Worm (Caenorhabditis elegans) whole organism, L4 larva: Measurements from ENCODE around the gene gtap-2.

ENCODE experiments used
- F37D6.2 ChIP-seq: sonication (generic microtip); optimal IDR thresholded peaks from 2 replicates; lab custom pipeline; 2016; ENCODE audit warnings: mild to moderate bottlenecking, missing genetic modification characterization, missing compliant biosample characterization
- F49E8.2 ChIP-seq: sonication (generic microtip); optimal IDR thresholded peaks from 2 replicates; lab custom pipeline; 2016; ENCODE audit warnings: missing compliant biosample characterization, mild to moderate bottlenecking, missing genetic modification characterization, borderline replicate concordance
- T26A8.4 ChIP-seq: fragments of 200-800 bp; sonication (Bioruptor generic); IDR thresholded peaks from 2 replicates; pipeline ENCODE4 v1.3.6; 2022; ENCODE audit warnings: missing genetic modification characterization, missing compliant biosample characterization
- Y105C5A.15 ChIP-seq: fragments of 200-800 bp; sonication (Bioruptor generic); IDR thresholded peaks from 2 replicates; pipeline ENCODE4 v1.3.6; 2022; ENCODE audit warnings: missing genetic modification characterization, missing compliant biosample characterization
- Y5F2A.4 ChIP-seq: fragments of 200-800 bp; sonication (Bioruptor generic); optimal IDR thresholded peaks from 2 replicates; lab custom pipeline; 2018; ENCODE audit warnings: mild to moderate bottlenecking, missing genetic modification characterization, missing compliant biosample characterization
- Y75B8A.6 ChIP-seq: fragments of 200-800 bp; sonication (Bioruptor generic); IDR thresholded peaks from 2 replicates; pipeline ENCODE4 v1.3.6; 2022; ENCODE audit warnings: missing genetic modification reagents, missing genetic modification characterization, missing compliant biosample characterization
- aha-1 ChIP-seq: fragments of 150-350 bp; peaks from one replicate; lab custom pipeline; 2014; ENCODE audit warnings: missing biosample characterization, missing genetic modification characterization
- aly-2 ChIP-seq: sonication (generic microtip); optimal IDR thresholded peaks from 2 replicates; lab custom pipeline; 2018; ENCODE audit warnings: missing biosample characterization, missing genetic modification characterization
- arid-1 ChIP-seq: fragments of 200-800 bp; sonication (Bioruptor generic); conservative IDR thresholded peaks from 2 replicates; pipeline ENCODE4 v1.3.6; 2022; ENCODE audit warnings: missing genetic modification reagents, missing genetic modification characterization, missing compliant biosample characterization
- daf-16 ChIP-seq, 3 experiments: sonication (generic microtip); optimal IDR thresholded peaks; 2 replicates each; lab custom pipeline; 2016 to 2017; ENCODE audit warnings: missing genetic modification characterization in 3 of 3, missing genetic modification reagents in 3 of 3, mild to moderate bottlenecking in 2 of 3, missing compliant biosample characterization in 2 of 3, missing biosample characterization in 1 of 3, moderate library complexity in 1 of 3
- daf-19 ChIP-seq: fragments of 200-800 bp; sonication (Bioruptor generic); conservative IDR thresholded peaks from 2 replicates; pipeline ENCODE4 v1.3.6; 2022; ENCODE audit warnings: missing genetic modification characterization, missing compliant biosample characterization
- daf-8 ChIP-seq: fragments of 200-800 bp; sonication (Bioruptor generic); IDR thresholded peaks from 2 replicates; pipeline ENCODE4 v1.3.6; 2022; ENCODE audit warnings: missing genetic modification characterization, missing compliant biosample characterization
- dpl-1 ChIP-seq: fragments of 150-350 bp; optimal IDR thresholded peaks from 2 replicates; lab custom pipeline; 2014; ENCODE audit warnings: missing biosample characterization, missing genetic modification reagents, missing genetic modification characterization
- duxl-1 ChIP-seq: sonication (generic microtip); optimal IDR thresholded peaks from 2 replicates; lab custom pipeline; 2016; ENCODE audit warnings: mild to moderate bottlenecking, missing genetic modification characterization, moderate library complexity, missing compliant biosample characterization; ENCODE audit not compliant: poor library complexity
- egl-27 ChIP-seq: sonication (generic microtip); optimal IDR thresholded peaks from 3 replicates; lab custom pipeline; 2017; ENCODE audit warnings: missing biosample characterization, missing genetic modification reagents, missing genetic modification characterization
- egl-43 ChIP-seq: fragments of 200-800 bp; sonication (Bioruptor generic); IDR thresholded peaks from 2 replicates; pipeline ENCODE4 v1.3.6; 2022; ENCODE audit warnings: missing genetic modification reagents, missing genetic modification characterization, missing compliant biosample characterization
- hmg-1.1 ChIP-seq: fragments of 200-800 bp; sonication (Bioruptor generic); IDR thresholded peaks from 2 replicates; pipeline ENCODE4 v1.3.6; 2022; ENCODE audit warnings: missing genetic modification reagents, missing genetic modification characterization, missing compliant biosample characterization
- lin-1 ChIP-seq: fragments of 200-800 bp; sonication (Bioruptor generic); IDR thresholded peaks from 2 replicates; pipeline ENCODE4 v1.3.6; 2022; ENCODE audit warnings: missing genetic modification reagents, missing genetic modification characterization, missing compliant biosample characterization
- lin-13 ChIP-seq: fragments of 150-350 bp; optimal IDR thresholded peaks from 2 replicates; lab custom pipeline; 2014; ENCODE audit warnings: missing biosample characterization, missing genetic modification reagents, missing genetic modification characterization
- lin-15B ChIP-seq: fragments of 150-350 bp; sonication (generic microtip); optimal IDR thresholded peaks from 3 replicates; lab custom pipeline; 2014; ENCODE audit warnings: missing biosample characterization, missing genetic modification characterization
- lin-38 ChIP-seq: fragments of 200-800 bp; sonication (Bioruptor generic); IDR thresholded peaks from 2 replicates; pipeline ENCODE4 v1.3.6; 2022; ENCODE audit warnings: missing genetic modification reagents, missing genetic modification characterization, missing compliant biosample characterization
- lin-39 ChIP-seq: fragments of 150-350 bp; optimal IDR thresholded peaks from 2 replicates; lab custom pipeline; 2014; ENCODE audit warnings: missing biosample characterization, missing genetic modification reagents, missing genetic modification characterization
- lir-3 ChIP-seq: sonication (generic microtip); optimal IDR thresholded peaks from 2 replicates; lab custom pipeline; 2016; ENCODE audit warnings: mild to moderate bottlenecking, missing genetic modification characterization, missing compliant biosample characterization
- lsy-2 ChIP-seq, 2 experiments: fragments of 150-350 bp in 1 of 2; sonication (generic microtip) in 1 of 2; optimal IDR thresholded peaks; 2 replicates each; lab custom pipeline; 2014 to 2017; ENCODE audit warnings: missing biosample characterization in 2 of 2, missing genetic modification characterization in 2 of 2
- madf-5 ChIP-seq, 2 experiments: fragments of 200-800 bp; sonication (Bioruptor generic); IDR thresholded peaks; 2 replicates each; pipeline ENCODE4 v1.3.6; 2022; ENCODE audit warnings: missing compliant biosample characterization in 2 of 2, missing genetic modification characterization in 2 of 2
- mdt-29 ChIP-seq: fragments of 200-800 bp; sonication (Bioruptor generic); IDR thresholded peaks from 2 replicates; pipeline ENCODE4 v1.3.6; 2022; ENCODE audit warnings: missing genetic modification reagents, missing genetic modification characterization, missing compliant biosample characterization
- mes-2 ChIP-seq: sonication (generic microtip); optimal IDR thresholded peaks from 2 replicates; lab custom pipeline; 2016; ENCODE audit warnings: missing genotype, mild to moderate bottlenecking, missing genetic modification characterization, missing compliant biosample characterization; ENCODE audit not compliant: poor library complexity, severe bottlenecking
- nhr-10 ChIP-seq: fragments of 150-350 bp; optimal IDR thresholded peaks from 2 replicates; lab custom pipeline; 2014; ENCODE audit warnings: missing biosample characterization, missing genetic modification characterization
- nhr-11 ChIP-seq: fragments of 150-350 bp; optimal IDR thresholded peaks from 2 replicates; lab custom pipeline; 2014; ENCODE audit warnings: missing biosample characterization, missing genetic modification characterization
- nhr-111 ChIP-seq: fragments of 200-800 bp; sonication (Bioruptor generic); optimal IDR thresholded peaks from 2 replicates; lab custom pipeline; 2018; ENCODE audit warnings: mild to moderate bottlenecking, missing genetic modification characterization, missing compliant biosample characterization
- nhr-28 ChIP-seq: fragments of 150-350 bp; optimal IDR thresholded peaks from 2 replicates; lab custom pipeline; 2014; ENCODE audit warnings: missing biosample characterization, missing genetic modification characterization
- nhr-41 ChIP-seq: fragments of 200-800 bp; sonication (Bioruptor generic); IDR thresholded peaks from 2 replicates; pipeline ENCODE4 v1.3.6; 2022; ENCODE audit warnings: missing genetic modification reagents, missing genetic modification characterization, missing compliant biosample characterization
- nhr-6 ChIP-seq: fragments of 150-350 bp; optimal IDR thresholded peaks from 2 replicates; lab custom pipeline; 2014; ENCODE audit warnings: missing biosample characterization, missing genetic modification characterization
- nhr-76 ChIP-seq: fragments of 150-350 bp; optimal IDR thresholded peaks from 2 replicates; lab custom pipeline; 2014; ENCODE audit warnings: missing biosample characterization, missing genetic modification characterization
- php-3 ChIP-seq: fragments of 200-800 bp; sonication (Bioruptor generic); IDR thresholded peaks from 2 replicates; pipeline ENCODE4 v1.3.6; 2022; ENCODE audit warnings: missing genetic modification reagents, missing genetic modification characterization, missing compliant biosample characterization
- set-16 ChIP-seq: fragments of 200-800 bp; sonication (Bioruptor generic); IDR thresholded peaks from 2 replicates; pipeline ENCODE4 v1.3.6; 2022; ENCODE audit warnings: missing genetic modification reagents, missing genetic modification characterization, missing compliant biosample characterization
- spr-1 ChIP-seq: sonication (generic microtip); optimal IDR thresholded peaks from 2 replicates; lab custom pipeline; 2016; ENCODE audit warnings: mild to moderate bottlenecking, missing genetic modification characterization, missing compliant biosample characterization
- unc-130 ChIP-seq: sonication (generic microtip); optimal IDR thresholded peaks from 2 replicates; lab custom pipeline; 2016; ENCODE audit warnings: missing genetic modification reagents, missing genetic modification characterization, missing compliant biosample characterization
- unc-39 ChIP-seq: sonication (generic microtip); optimal IDR thresholded peaks from 2 replicates; lab custom pipeline; 2017; ENCODE audit warnings: missing biosample characterization, missing genetic modification characterization
- unc-62 ChIP-seq, 3 experiments: fragments of 150-350 bp in 1 of 3; sonication (generic microtip); optimal IDR thresholded peaks in 2 of 3; peaks in 1 of 3; 1 replicate in 1 of 3; 2 replicates in 2 of 3; lab custom pipeline; 2014 to 2017; ENCODE audit warnings: missing biosample characterization in 3 of 3, missing genetic modification characterization in 3 of 3, missing genetic modification reagents in 3 of 3, missing genotype in 1 of 3
- zag-1 ChIP-seq: fragments of 150-350 bp; optimal IDR thresholded peaks from 2 replicates; lab custom pipeline; 2014; ENCODE audit warnings: missing biosample characterization, missing genetic modification characterization
- zip-11 ChIP-seq: fragments of 200-800 bp; sonication (Bioruptor generic); IDR thresholded peaks from 2 replicates; pipeline ENCODE4 v1.3.6; 2022; ENCODE audit warnings: missing genetic modification characterization, missing compliant biosample characterization
- zip-2 ChIP-seq: fragments of 150-350 bp; optimal IDR thresholded peaks from 2 replicates; lab custom pipeline; 2014; ENCODE audit warnings: missing biosample characterization, missing genetic modification characterization
- ztf-7 ChIP-seq: fragments of 150-350 bp; optimal IDR thresholded peaks from 2 replicates; lab custom pipeline; 2014; ENCODE audit warnings: missing biosample characterization, missing genetic modification characterization

Gene gtap-2

ce11 chrIII:9793592-9794417 is 14.5 kb upstream of the gtap-2 start, which contains the start of the genes R10E11.9 and mcm-6:
Gene R10E11.9, minus strand, starts transcription at chrIII:9793642.
Gene mcm-6, plus strand, starts transcription at chrIII:9794367.
- TF ChIP-seq unc-130: peak; percentile 62
- TF ChIP-seq dpl-1 (GFP tag; lab: Kevin White, UChicago): peak; percentile 79
- peak in 1 of 2 experiments; percentile 11 for TF ChIP-seq unc-62 (GFP tag; optimal IDR thresholded peaks at IDR 0.05 in 1 of 2; lab: Kevin White, UChicago)
- no peak for TF ChIP-seq unc-62 (tag; optimal IDR thresholded peaks at IDR 0.05; lab: Kevin White, UChicago)
- TF ChIP-seq unc-39 (tag; lab: Kevin White, UChicago): no peak
- peak; percentile 70 for TF ChIP-seq nhr-28 (tag; lab: Kevin White, UChicago)
- TF ChIP-seq Y105C5A.15 (GFP tag; lab: Robert Waterston, UW): no peak
- no peak for TF ChIP-seq nhr-76 (tag; lab: Kevin White, UChicago)
- no peak for TF ChIP-seq daf-16 (GFP tag; optimal IDR thresholded peaks at IDR 0.05; lab: Kevin White, UChicago)
- peak; percentile 23 for TF ChIP-seq daf-16 (tag; optimal IDR thresholded peaks at IDR 0.05; lab: Kevin White, UChicago)

ce11 chrIII:9796448-9796847 is 11.9 kb upstream of the gtap-2 start, which contains the start of gene srxa-10:
Gene srxa-10, minus strand, starts transcription at chrIII:9796548.
- TF ChIP-seq zip-11 (GFP tag; lab: Robert Waterston, UW): no peak
- TF ChIP-seq php-3 (GFP tag; lab: Robert Waterston, UW): no peak

- TF ChIP-seq lin-15B (no peak), lin-38 (peak; percentile 26), T26A8.4 (GFP tag; lab: Robert Waterston, UW) (no peak), lin-13 (no peak), F49E8.2 (tag; lab: Kevin White, UChicago) (no peak), hmg-1.1 (GFP tag; lab: Robert Waterston, UW) (0 out of 2 replicates have a peak, but pooled peaks have one; percentile 8), lin-1 (GFP tag; lab: Robert Waterston, UW) (no peak), lir-3 (no peak), spr-1 (tag; lab: Kevin White, UChicago) (no peak), arid-1 (GFP tag; lab: Robert Waterston, UW) (no peak), lsy-2 (tag; optimal IDR thresholded peaks at IDR 0.05; lab: Kevin White, UChicago) (peak in 1 of 2 experiments; percentile 56), nhr-41 (GFP tag; lab: Robert Waterston, UW) (no peak), egl-43 (GFP tag; lab: Robert Waterston, UW) (no peak), zip-2 (no peak), duxl-1 (tag; lab: Kevin White, UChicago) (no peak), daf-19 (no peak), php-3 (GFP tag; lab: Robert Waterston, UW) (no peak), aha-1 (tag; lab: Kevin White, UChicago) (peak; percentile 68), mes-2 (tag; lab: Kevin White, UChicago) (peak; percentile 89), ztf-7 (tag; lab: Kevin White, UChicago) (no peak), F37D6.2 (tag; lab: Kevin White, UChicago) (no peak), lin-39 (tag; lab: Kevin White, UChicago) (no peak), nhr-11 (tag; lab: Kevin White, UChicago) (no peak), egl-27 (tag; lab: Kevin White, UChicago) (no peak), zag-1 (tag; lab: Kevin White, UChicago) (no peak), Y75B8A.6 (GFP tag; lab: Robert Waterston, UW) (no peak), mdt-29 (GFP tag; lab: Robert Waterston, UW) (no peak), set-16 (GFP tag; lab: Robert Waterston, UW) (no peak), daf-8 (GFP tag; lab: Robert Waterston, UW) (no peak), aly-2 (tag; lab: Kevin White, UChicago) (no peak), Y5F2A.4 (GFP tag; lab: Kevin White, UChicago) (no peak), nhr-10 (no peak), nhr-111 (GFP tag; lab: Kevin White, UChicago) (no peak), nhr-6 (tag; lab: Kevin White, UChicago) (no peak), madf-5 (GFP tag; IDR thresholded peaks at IDR 0.05; lab: Robert Waterston, UW) (no peak)
These were observed 9.7 kb upstream of the gtap-2 start, which contains the start of gene ZK632.2 for ce11 chrIII:9798478-9799157. Gene ZK632.2, plus strand, starts transcription at chrIII:9799107.
